Worm (Caenorhabditis elegans) whole organism, L4/young adult: ENCODE measurements around the gene srz-62.

Source experiments
- W03F9.2 ChIP-seq: fragments of 150-350 bp; optimal IDR thresholded peaks from 2 replicates; lab custom pipeline; 2014; ENCODE audit warnings: missing biosample characterization, missing genetic modification characterization
- dao-5 ChIP-seq: sonication (generic microtip); optimal IDR thresholded peaks from 2 replicates; lab custom pipeline; 2016; ENCODE audit warnings: missing genotype, missing genetic modification characterization, moderate library complexity, missing compliant biosample characterization

- TF ChIP-seq W03F9.2 (tag; lab: Kevin White, UChicago) (no peak), dao-5 (tag; lab: Kevin White, UChicago) (no peak)
These were observed 45.7 kb upstream of the srz-62 start for ce11 chrIV:3854606-3855005.
